Fruit fly (Drosophila melanogaster) whole organism, pupa: Measurements from ENCODE around the gene CG31793.

Experiments
- CG32121 ChIP-seq: fragments of 200-800 bp; sonication (Bioruptor generic); IDR thresholded peaks from 2 replicates; pipeline ENCODE4 v1.3.6; 2022; ENCODE audit warnings: missing biosample characterization, missing genetic modification characterization
- CG4496 ChIP-seq: fragments of 200-800 bp; sonication (Bioruptor generic); IDR thresholded peaks from 3 replicates; pipeline ENCODE4 v1.3.6; 2022; ENCODE audit warnings: missing biosample characterization, missing genetic modification characterization
- CG9948 ChIP-seq: fragments of 200-800 bp; sonication (Bioruptor generic); optimal IDR thresholded peaks from 2 replicates; lab custom pipeline; 2018; ENCODE audit warnings: missing biosample characterization, mild to moderate bottlenecking, missing genetic modification characterization, moderate library complexity
- EcR ChIP-seq: fragments of 200-800 bp; sonication (Bioruptor generic); optimal IDR thresholded peaks from 3 replicates; lab custom pipeline; 2019; ENCODE audit warnings: missing biosample characterization, missing genetic modification characterization, mild to moderate bottlenecking, moderate library complexity, missing genetic modification reagents
- Pif1A ChIP-seq: fragments of 200-800 bp; sonication (Bioruptor generic); optimal IDR thresholded peaks from 3 replicates; lab custom pipeline; 2016; ENCODE audit warnings: missing biosample characterization, missing genetic modification characterization
- rn ChIP-seq: fragments of 200-800 bp; sonication (Bioruptor generic); IDR thresholded peaks from 2 replicates; pipeline ENCODE4 v1.3.6; 2022; ENCODE audit warnings: missing biosample characterization, missing genetic modification characterization

DNA sequence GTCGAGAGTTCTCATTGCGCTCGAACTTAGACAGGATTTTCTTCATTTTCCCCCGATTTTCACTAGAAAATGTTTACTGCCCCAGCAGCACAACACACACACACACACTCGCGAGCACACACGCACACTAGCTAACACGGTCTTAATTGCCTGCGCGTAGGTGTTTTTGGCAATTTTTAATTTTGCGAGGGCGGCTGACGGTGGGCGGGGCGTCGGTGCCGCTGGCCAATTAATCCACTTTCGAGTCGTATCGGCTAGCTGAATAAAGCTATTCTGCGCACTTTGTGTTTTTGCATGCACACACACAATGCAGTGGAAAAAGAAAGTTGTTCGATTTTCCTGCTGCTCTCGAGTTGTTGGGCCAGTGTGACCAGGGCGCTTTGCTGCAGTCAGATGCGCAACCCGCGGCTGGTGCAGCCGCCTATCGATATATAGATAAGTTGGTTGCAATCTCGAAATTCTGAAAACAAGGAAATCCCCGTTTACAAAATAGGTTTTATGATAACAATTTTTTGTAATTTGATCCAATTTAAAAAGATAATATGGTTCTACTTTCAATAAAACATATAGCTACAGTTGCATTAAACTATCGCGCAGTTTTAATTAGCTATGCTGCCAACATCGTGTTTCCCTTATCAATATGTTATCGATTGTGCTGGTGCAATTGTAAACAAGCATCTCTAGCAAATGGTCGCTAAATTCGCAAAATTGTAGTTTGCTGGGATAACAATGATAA is 34.6 kb upstream of the CG31793 start, which contains the start of the genes Nak and Tango6:
- TF ChIP-seq CG32121, result no peak
- TF ChIP-seq CG4496, result no peak
- TF ChIP-seq rn (GFP tag; lab: Robert Waterston, UW), result no peak
- peak; percentile 27 for TF ChIP-seq EcR (GFP tag; lab: Kevin White, UChicago)
- TF ChIP-seq Pif1A (GFP tag; lab: Kevin White, UChicago), result no peak
- TF ChIP-seq CG9948 (tag; lab: Kevin White, UChicago), result no peak
